Fruit fly (Drosophila melanogaster) whole organism, embryonic: ENCODE results near the gene CG32462.

ENCODE experiments used
- Abd-B ChIP-seq: fragments of 200-800 bp; sonication (Bioruptor generic); optimal IDR thresholded peaks from 2 replicates; lab custom pipeline; 2018; ENCODE audit warnings: missing biosample characterization, mild to moderate bottlenecking, missing genetic modification characterization, moderate library complexity
- Atf6 ChIP-seq: fragments of 200-800 bp; sonication (Bioruptor generic); IDR thresholded peaks from 2 replicates; pipeline ENCODE4 v1.3.6; 2022; ENCODE audit warnings: missing biosample characterization, missing genetic modification characterization
- BEAF-32 ChIP-seq: fragments of 200-800 bp; sonication (Bioruptor generic); optimal IDR thresholded peaks from 3 replicates; lab custom pipeline; 2017; ENCODE audit warnings: missing biosample characterization, missing genetic modification characterization, mild to moderate bottlenecking, moderate library complexity, missing genetic modification reagents
- CG10267 ChIP-seq: fragments of 200-800 bp; sonication (Bioruptor generic); optimal IDR thresholded peaks from 2 replicates; lab custom pipeline; 2018; ENCODE audit warnings: missing biosample characterization, mild to moderate bottlenecking, missing genetic modification characterization, moderate library complexity
- CG12744 ChIP-seq: fragments of 200-800 bp; sonication (Bioruptor generic); optimal IDR thresholded peaks from 2 replicates; lab custom pipeline; 2016; ENCODE audit warnings: missing biosample characterization, missing genetic modification characterization
- CG13775 ChIP-seq: fragments of 200-800 bp; sonication (Bioruptor generic); optimal IDR thresholded peaks from 3 replicates; lab custom pipeline; 2017; ENCODE audit warnings: missing biosample characterization, mild to moderate bottlenecking, missing genetic modification characterization
- CG15514 ChIP-seq: fragments of 200-800 bp; sonication (Bioruptor generic); optimal IDR thresholded peaks from 3 replicates; lab custom pipeline; 2017; ENCODE audit warnings: missing biosample characterization, missing genetic modification characterization, mild to moderate bottlenecking, moderate library complexity, missing genetic modification reagents
- CG17361 ChIP-seq: fragments of 200-800 bp; sonication (Bioruptor generic); IDR thresholded peaks from 3 replicates; pipeline ENCODE4 v1.3.6; 2022; ENCODE audit warnings: missing biosample characterization, missing genetic modification characterization
- CG18262 ChIP-seq: fragments of 200-800 bp; optimal IDR thresholded peaks from 3 replicates; lab custom pipeline; 2019; ENCODE audit warnings: missing biosample characterization, mild to moderate bottlenecking, missing genetic modification characterization, moderate library complexity
- CG18476 ChIP-seq: fragments of 200-800 bp; sonication (Bioruptor generic); optimal IDR thresholded peaks from 2 replicates; lab custom pipeline; 2016; ENCODE audit warnings: missing biosample characterization, mild to moderate bottlenecking, missing genetic modification characterization
- CG31224 ChIP-seq: fragments of 200-800 bp; sonication (Bioruptor generic); IDR thresholded peaks from 2 replicates; pipeline ENCODE4 v1.3.6; 2022; ENCODE audit warnings: missing biosample characterization, missing genetic modification characterization
- CG32532 ChIP-seq: fragments of 200-800 bp; sonication (Bioruptor generic); IDR thresholded peaks from 2 replicates; pipeline ENCODE4 v1.3.6; 2022; ENCODE audit warnings: missing biosample characterization, missing genetic modification characterization
- CG3407 ChIP-seq: fragments of 200-800 bp; sonication (Bioruptor generic); optimal IDR thresholded peaks from 2 replicates; lab custom pipeline; 2018; ENCODE audit warnings: missing biosample characterization, mild to moderate bottlenecking, missing genetic modification characterization
- CG4360 ChIP-seq: fragments of 200-800 bp; sonication (Bioruptor generic); IDR thresholded peaks from 2 replicates; pipeline ENCODE4 v1.3.6; 2022; ENCODE audit warnings: missing biosample characterization, missing genetic modification characterization
- CG4820 ChIP-seq: fragments of 200-800 bp; sonication (Bioruptor generic); optimal IDR thresholded peaks from 3 replicates; lab custom pipeline; 2016; ENCODE audit warnings: missing biosample characterization, missing genetic modification characterization
- CG6254 ChIP-seq: fragments of 200-800 bp; sonication (Bioruptor generic); optimal IDR thresholded peaks from 3 replicates; lab custom pipeline; 2017; ENCODE audit warnings: mild to moderate bottlenecking, missing biosample characterization, missing genetic modification reagents, missing genetic modification characterization
- CG6272 ChIP-seq: fragments of 200-800 bp; sonication (Bioruptor generic); IDR thresholded peaks from 2 replicates; pipeline ENCODE4 v1.3.6; 2022; ENCODE audit warnings: missing biosample characterization, missing genetic modification characterization
- CG6791 ChIP-seq: fragments of 200-800 bp; sonication (Bioruptor generic); IDR thresholded peaks from 3 replicates; pipeline ENCODE4 v1.3.6; 2022; ENCODE audit warnings: missing biosample characterization, missing genetic modification characterization; ENCODE audit not compliant: partially characterized antibody
- CG6854 ChIP-seq: fragments of 200-800 bp; sonication (Bioruptor generic); optimal IDR thresholded peaks from 3 replicates; lab custom pipeline; 2017; ENCODE audit warnings: missing biosample characterization, mild to moderate bottlenecking, missing genetic modification characterization
- CG8089 ChIP-seq: fragments of 200-800 bp; sonication (Bioruptor generic); optimal IDR thresholded peaks from 3 replicates; lab custom pipeline; 2016; ENCODE audit warnings: missing biosample characterization, missing genetic modification characterization
- CG8478 ChIP-seq: fragments of >200 bp; optimal IDR thresholded peaks from 2 replicates; lab custom pipeline; 2018
- CTCF ChIP-seq: fragments of 200-800 bp; sonication (Bioruptor generic); optimal IDR thresholded peaks from 2 replicates; lab custom pipeline; 2017; ENCODE audit warnings: missing biosample characterization, mild to moderate bottlenecking, missing genetic modification characterization, moderate library complexity
- Elba2 ChIP-seq: fragments of 200-800 bp; sonication (Bioruptor generic); optimal IDR thresholded peaks from 3 replicates; lab custom pipeline; 2016; ENCODE audit warnings: missing biosample characterization, missing genetic modification characterization
- Hmr ChIP-seq: fragments of 200-800 bp; sonication (Bioruptor generic); optimal IDR thresholded peaks from 3 replicates; lab custom pipeline; 2017; ENCODE audit warnings: mild to moderate bottlenecking, missing biosample characterization, missing genetic modification reagents, missing genetic modification characterization
- Lhr ChIP-seq: fragments of 200-800 bp; sonication (Bioruptor generic); optimal IDR thresholded peaks from 3 replicates; lab custom pipeline; 2017; ENCODE audit warnings: mild to moderate bottlenecking, missing biosample characterization, missing genetic modification reagents, missing genetic modification characterization
- Med ChIP-seq: fragments of 200-800 bp; sonication (Bioruptor generic); peaks from one replicate; lab custom pipeline; 2016; ENCODE audit warnings: missing biosample characterization, missing genetic modification characterization, mild to moderate bottlenecking, inconsistent platforms, moderate library complexity
- Myb ChIP-seq: fragments of 200-800 bp; sonication (Bioruptor generic); optimal IDR thresholded peaks from 2 replicates; lab custom pipeline; 2016; ENCODE audit warnings: missing biosample characterization, missing genetic modification characterization
- Rfx ChIP-seq: fragments of 200-800 bp; sonication (Bioruptor generic); IDR thresholded peaks from 2 replicates; pipeline ENCODE4 v1.3.6; 2022; ENCODE audit warnings: missing biosample characterization, missing genetic modification characterization
- aop ChIP-seq: fragments of 200-800 bp; sonication (Bioruptor generic); IDR thresholded peaks from 2 replicates; pipeline ENCODE4 v1.3.6; 2022; ENCODE audit warnings: missing biosample characterization, missing genetic modification characterization
- br ChIP-seq: fragments of >200 bp; optimal IDR thresholded peaks from 2 replicates; lab custom pipeline; 2017
- crol ChIP-seq: fragments of 200-800 bp; sonication (Bioruptor generic); IDR thresholded peaks from 2 replicates; pipeline ENCODE4 v1.3.6; 2022; ENCODE audit warnings: missing biosample characterization, missing genetic modification characterization
- dmrt11E ChIP-seq: fragments of 200-800 bp; sonication (Bioruptor generic); optimal IDR thresholded peaks from 3 replicates; lab custom pipeline; 2018; ENCODE audit warnings: missing biosample characterization, mild to moderate bottlenecking, missing genetic modification characterization, moderate library complexity
- fd96Cb ChIP-seq: fragments of 200-800 bp; sonication (Bioruptor generic); optimal IDR thresholded peaks from 2 replicates; lab custom pipeline; 2018; ENCODE audit warnings: missing biosample characterization, mild to moderate bottlenecking, missing genetic modification characterization, moderate library complexity
- gcm ChIP-seq: fragments of 200-800 bp; sonication (Bioruptor generic); optimal IDR thresholded peaks from 2 replicates; lab custom pipeline; 2019; ENCODE audit warnings: missing biosample characterization, mild to moderate bottlenecking, missing genetic modification characterization, moderate library complexity
- hkb ChIP-seq, 2 experiments: fragments of 200-800 bp in 1 of 2; fragments of >200 bp in 1 of 2; sonication (Bioruptor generic) in 1 of 2; IDR thresholded peaks in 1 of 2; optimal IDR thresholded peaks in 1 of 2; 2 replicates each; pipeline versions ENCODE4 v1.3.6 to Lab custom; 2017 to 2022; ENCODE audit warnings: missing biosample characterization in 1 of 2, missing genetic modification characterization in 1 of 2
- hth ChIP-seq: fragments of >200 bp; optimal IDR thresholded peaks from 2 replicates; lab custom pipeline; 2017; ENCODE audit warnings: inconsistent platforms
- lola ChIP-seq, 3 experiments: fragments of >200 bp in 2 of 3; fragments of 200-800 bp in 1 of 3; sonication (Bioruptor generic) in 1 of 3; optimal IDR thresholded peaks; 2 replicates each; lab custom pipeline; 2017 to 2019; ENCODE audit warnings: missing biosample characterization in 3 of 3, missing genetic modification characterization in 3 of 3, mild to moderate bottlenecking in 1 of 3, moderate library complexity in 1 of 3
- mirr ChIP-seq: fragments of 200-800 bp; sonication (Bioruptor generic); optimal IDR thresholded peaks from 3 replicates; lab custom pipeline; 2018; ENCODE audit warnings: missing biosample characterization, mild to moderate bottlenecking, missing genetic modification characterization
- nau ChIP-seq: fragments of 200-800 bp; sonication (Bioruptor generic); optimal IDR thresholded peaks from 3 replicates; lab custom pipeline; 2017; ENCODE audit warnings: missing biosample characterization, mild to moderate bottlenecking, missing genetic modification characterization, missing genetic modification reagents
- onecut ChIP-seq: fragments of 200-800 bp; sonication (Bioruptor generic); IDR thresholded peaks from 2 replicates; pipeline ENCODE4 v1.3.6; 2022; ENCODE audit warnings: missing biosample characterization, missing genetic modification characterization
- pfk ChIP-seq: fragments of 200-800 bp; sonication (Bioruptor generic); optimal IDR thresholded peaks from 2 replicates; lab custom pipeline; 2018; ENCODE audit warnings: missing biosample characterization, mild to moderate bottlenecking, missing genetic modification characterization, moderate library complexity
- stwl ChIP-seq: fragments of 200-800 bp; sonication (Bioruptor generic); optimal IDR thresholded peaks from 3 replicates; lab custom pipeline; 2018; ENCODE audit warnings: missing biosample characterization, mild to moderate bottlenecking, missing genetic modification characterization, moderate library complexity
- tap ChIP-seq: fragments of 200-800 bp; optimal IDR thresholded peaks from 3 replicates; lab custom pipeline; 2019; ENCODE audit warnings: missing biosample characterization, mild to moderate bottlenecking, missing genetic modification characterization, moderate library complexity
- tio ChIP-seq: fragments of 200-800 bp; sonication (Bioruptor generic); optimal IDR thresholded peaks from 2 replicates; lab custom pipeline; 2017; ENCODE audit warnings: missing biosample characterization, missing genetic modification characterization, inconsistent platforms
- tx ChIP-seq: fragments of 200-800 bp; sonication (Bioruptor generic); optimal IDR thresholded peaks from 2 replicates; lab custom pipeline; 2016; ENCODE audit warnings: missing biosample characterization, missing genetic modification characterization

CG32462 gene

DNA sequence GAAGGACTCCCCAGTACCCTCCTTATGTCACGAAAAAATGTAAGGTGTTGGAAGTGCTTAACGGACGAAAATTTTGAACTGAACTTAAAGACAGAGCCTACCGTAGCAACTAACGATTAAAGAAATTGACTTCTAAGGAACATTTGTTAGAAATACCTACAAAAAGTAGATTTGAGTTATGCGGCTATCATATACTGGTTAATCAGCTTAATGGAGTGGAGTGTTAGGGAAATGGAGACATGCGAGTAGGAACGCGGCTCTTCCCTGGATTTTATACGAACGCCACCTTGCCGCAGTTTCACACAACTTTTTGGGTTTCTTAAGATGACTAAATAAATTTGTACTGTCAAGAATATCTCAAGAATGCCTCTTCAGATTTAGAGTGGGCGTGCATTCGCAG, at the start of gene CG32462:
Gene CG32462, minus strand, starts transcription at position 101 of the 400 bp plus-strand sequence.
- TF ChIP-seq CG6854 (GFP tag; lab: Kevin White, UChicago) (no peak), CG4360 (GFP tag; lab: Robert Waterston, UW) (no peak), BEAF-32 (no peak), aop (GFP tag; lab: Robert Waterston, UW) (no peak), CG12744 (GFP tag; lab: Kevin White, UChicago) (no peak), Atf6 (GFP tag; lab: Robert Waterston, UW) (no peak), CG18262 (tag; lab: Kevin White, UChicago) (no peak), Myb (GFP tag; lab: Kevin White, UChicago) (no peak), Rfx (GFP tag; lab: Robert Waterston, UW) (no peak), nau (GFP tag; lab: Kevin White, UChicago) (no peak), CG15514 (no peak), CG6272 (GFP tag; lab: Robert Waterston, UW) (no peak)

DNA sequence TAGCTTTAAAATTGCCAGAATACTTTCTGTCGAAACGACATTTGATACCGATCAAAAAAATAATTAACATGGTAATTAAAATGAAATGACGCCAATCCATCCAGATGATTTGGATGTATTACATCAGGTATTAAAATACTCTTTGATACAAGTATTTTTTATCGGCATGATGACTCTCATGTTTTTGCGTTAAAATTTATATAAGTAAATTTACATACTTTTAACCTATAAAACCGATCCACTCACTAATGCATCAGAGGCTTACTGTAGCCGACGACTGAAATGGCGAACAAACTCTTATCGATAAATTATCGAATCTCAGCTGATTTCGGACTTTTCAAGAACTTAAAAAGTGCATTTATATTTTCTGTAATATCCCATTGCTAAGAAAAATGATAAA, 48.3 kb upstream of the CG32462 start, which contains the start of gene BoYb:
Gene BoYb, plus strand, starts transcription at position 301 of the 400 bp plus-strand sequence.
- TF ChIP-seq CG13775 (GFP tag; lab: Kevin White, UChicago) (no peak), CG6254 (GFP tag; lab: Kevin White, UChicago) (no peak)

DNA sequence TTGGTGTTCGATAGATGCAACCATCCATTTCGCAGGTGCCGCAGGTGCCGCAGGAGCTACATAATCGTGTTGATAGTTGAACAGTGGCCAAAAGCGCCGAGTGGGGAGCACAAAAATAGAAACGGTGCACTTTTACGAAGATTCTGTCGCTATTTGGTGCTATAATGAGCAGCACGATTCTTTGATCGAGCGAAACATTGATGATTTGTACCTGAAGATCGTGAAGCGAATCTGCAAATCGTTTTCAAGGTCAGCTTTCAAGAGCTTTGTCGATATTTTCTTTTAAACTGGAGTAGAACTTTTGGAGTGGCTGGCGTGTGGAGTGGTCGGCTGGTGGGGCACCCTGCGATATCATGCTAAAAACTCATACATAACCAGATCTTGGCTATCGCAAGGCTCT, 45.1 kb upstream of the CG32462 start, which contains the start of gene CG11131:
Gene CG11131, plus strand, starts transcription at position 301 of the 400 bp plus-strand sequence.
- TF ChIP-seq CG6854 (GFP tag; lab: Kevin White, UChicago) = no peak
- no peak for TF ChIP-seq Elba2 (GFP tag; lab: Kevin White, UChicago)
- TF ChIP-seq CG3407 (GFP tag; lab: Kevin White, UChicago) = no peak

DNA sequence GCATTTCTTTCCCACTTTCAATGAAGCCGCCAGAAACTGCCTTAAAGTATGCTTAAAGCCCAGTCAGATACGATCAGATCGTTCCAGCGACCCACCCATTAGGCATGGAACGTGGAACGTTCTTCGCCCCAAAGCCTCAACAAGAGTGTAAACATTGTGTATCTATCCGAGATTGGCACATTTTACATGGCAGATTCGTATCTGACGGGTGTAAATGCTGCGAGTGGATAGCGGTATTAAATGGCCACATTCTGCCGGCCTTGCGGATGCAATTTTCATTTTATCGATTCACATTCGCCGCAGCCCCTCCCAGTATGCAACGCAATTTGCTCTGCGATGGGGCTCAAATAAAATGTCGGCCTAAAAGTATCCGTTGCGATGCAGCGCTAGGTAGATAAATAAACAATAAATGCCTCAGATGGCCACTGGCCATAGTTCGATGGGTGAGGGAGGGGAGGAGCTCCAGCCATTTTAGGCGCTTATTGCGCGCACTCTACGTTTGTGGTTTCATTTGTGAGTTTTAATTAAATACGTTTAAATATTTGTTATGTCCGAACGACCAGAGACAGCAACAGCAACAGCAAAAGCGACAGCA, 41.5 kb upstream of the CG32462 start:
- TF ChIP-seq onecut (GFP tag; lab: Robert Waterston, UW) (0 out of 2 replicates have a peak, but pooled peaks have one; percentile 21), Med (GFP tag; lab: Kevin White, UChicago) (peak; percentile 60), gcm (GFP tag; lab: Kevin White, UChicago) (no peak), dmrt11E (no peak), CG8478 (lab: Kevin White, UChicago) (peak; percentile 90), tap (tag; lab: Kevin White, UChicago) (no peak), hkb (optimal IDR thresholded peaks at IDR 0.05; lab: Kevin White, UChicago) (peak; percentile 13), hkb (GFP tag; IDR thresholded peaks at IDR 0.05; lab: Robert Waterston, UW) (no peak), fd96Cb (tag; lab: Kevin White, UChicago) (no peak), CG32532 (no peak), CG17361 (GFP tag; lab: Robert Waterston, UW) (peak; percentile 21; the same call in 1 of the 3 replicates), stwl (no peak), tx (GFP tag; lab: Kevin White, UChicago) (no peak), Hmr (peak; percentile 11), CG10267 (tag; lab: Kevin White, UChicago) (no peak), CG31224 (no peak), CTCF (peak; percentile 46), CG8089 (no peak), mirr (GFP tag; lab: Kevin White, UChicago) (no peak), CG18476 (GFP tag; lab: Kevin White, UChicago) (no peak), Abd-B (GFP tag; lab: Kevin White, UChicago) (peak; percentile 37), hth (lab: Kevin White, UChicago) (no peak), CG4820 (GFP tag; lab: Kevin White, UChicago) (no peak), tio (GFP tag; lab: Kevin White, UChicago) (no peak), Lhr (GFP tag; lab: Kevin White, UChicago) (peak; percentile 35), Elba2 (GFP tag; lab: Kevin White, UChicago) (no peak), pfk (GFP tag; lab: Kevin White, UChicago) (peak; percentile 46), CG6791 (GFP tag; lab: Robert Waterston, UW) (no peak), br (lab: Kevin White, UChicago) (no peak), lola (GFP tag; optimal IDR thresholded peaks at IDR 0.05; lab: Kevin White, UChicago) (peak in 1 of 3 experiments; percentile 53), crol (GFP tag; lab: Robert Waterston, UW) (peak; percentile 90)
